Fruit fly (Drosophila melanogaster): Measurements from ENCODE around the gene CG13926.

Gene CG13926

DNA sequence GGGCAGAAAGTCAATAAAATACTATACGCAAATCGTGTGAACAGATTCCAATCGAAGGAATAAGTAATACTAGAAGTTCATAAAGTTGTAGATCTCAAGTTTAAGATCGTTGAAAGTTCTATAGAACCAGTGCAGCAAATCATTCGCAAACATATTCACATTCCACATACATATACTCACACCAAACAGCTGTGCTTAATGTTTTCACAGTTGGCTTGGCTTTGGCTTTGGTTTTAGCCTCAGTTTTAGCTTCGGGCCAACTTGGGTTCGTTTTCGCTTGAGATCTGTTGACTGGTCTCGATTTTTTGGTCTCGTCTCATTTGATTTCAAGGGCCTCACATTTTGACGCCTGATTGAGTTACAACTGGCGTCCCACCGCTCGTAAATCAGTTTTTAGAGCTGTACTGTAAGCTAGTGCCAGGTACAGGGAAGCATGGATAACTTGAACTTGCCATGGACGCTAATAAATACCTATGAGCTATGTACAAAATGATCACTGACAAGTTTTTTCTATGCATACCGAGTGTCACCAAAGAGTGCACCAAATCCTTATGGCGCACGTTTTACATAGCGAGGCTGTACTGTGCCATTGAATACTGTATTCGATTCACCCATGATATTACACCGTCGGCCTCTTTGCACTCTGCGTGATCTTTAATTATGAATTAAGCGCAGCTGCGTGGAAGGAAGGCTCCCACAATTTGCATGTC lies 30.7 kb downstream of the CG13926 start (continued):
- TF ChIP-seq CG6175 (GFP tag; IDR thresholded peaks at IDR 0.05): 0 out of 3 replicates have a peak, but pooled peaks have one; percentile 49
- TF ChIP-seq CG8281 (tag; optimal IDR thresholded peaks at IDR 0.05): peak; percentile 59
- TF ChIP-seq peb (GFP tag; IDR thresholded peaks at IDR 0.05): peak; percentile 65
- peak; percentile 74 for TF ChIP-seq NfI (GFP tag; optimal IDR thresholded peaks at IDR 0.05)
- no peak for TF ChIP-seq Opbp (GFP tag; IDR thresholded peaks at IDR 0.05; ENCODE audit: partially characterized antibody)
- no peak for TF ChIP-seq tll (GFP tag; optimal IDR thresholded peaks at IDR 0.05)
- TF ChIP-seq ara (GFP tag; IDR thresholded peaks at IDR 0.05): peak; percentile 76
- TF ChIP-seq CG3065 (GFP tag; optimal IDR thresholded peaks at IDR 0.05): no peak
- TF ChIP-seq usp (GFP tag; optimal IDR thresholded peaks at IDR 0.05): no peak
- TF ChIP-seq sima (GFP tag; optimal IDR thresholded peaks at IDR 0.05): peak; percentile 60
- TF ChIP-seq stwl (tag; optimal IDR thresholded peaks at IDR 0.05): no peak
- TF ChIP-seq Rx (GFP tag; IDR thresholded peaks at IDR 0.05): peak; percentile 84
- TF ChIP-seq CG12942 (GFP tag; optimal IDR thresholded peaks at IDR 0.05): peak; percentile 64
- peak; percentile 91 for TF ChIP-seq lab (GFP tag; optimal IDR thresholded peaks at IDR 0.05)
- no peak for TF ChIP-seq CG7745 (tag; optimal IDR thresholded peaks at IDR 0.05)
- TF ChIP-seq CG3838 (GFP tag; optimal IDR thresholded peaks at IDR 0.05): peak; percentile 13
- no peak for TF ChIP-seq HmgD (GFP tag; optimal IDR thresholded peaks at IDR 0.05)
- TF ChIP-seq CG10654 (GFP tag; optimal IDR thresholded peaks at IDR 0.05): peak; percentile 79
- TF ChIP-seq HLHmδ (GFP tag; optimal IDR thresholded peaks at IDR 0.05): no peak
- no peak for TF ChIP-seq sd (tag; optimal IDR thresholded peaks at IDR 0.05)
- peak; percentile 58 for TF ChIP-seq nerfin-1 (tag; optimal IDR thresholded peaks at IDR 0.05)
- TF ChIP-seq pnt (GFP tag; optimal IDR thresholded peaks at IDR 0.05): peak; percentile 86
- no peak for TF ChIP-seq TFAM (GFP tag; optimal IDR thresholded peaks at IDR 0.05)
- peak; percentile 76 for TF ChIP-seq Dip3 (GFP tag; optimal IDR thresholded peaks at IDR 0.05)
- TF ChIP-seq CG15269 (tag; optimal IDR thresholded peaks at IDR 0.05): peak; percentile 89
- peak; percentile 64 for TF ChIP-seq kah (GFP tag; optimal IDR thresholded peaks at IDR 0.05)
- peak; percentile 87 for TF ChIP-seq CG10366 (GFP tag; IDR thresholded peaks at IDR 0.05)
- TF ChIP-seq tap (tag; optimal IDR thresholded peaks at IDR 0.05): peak; percentile 78
- TF ChIP-seq CG5953 (GFP tag; IDR thresholded peaks at IDR 0.05): peak; percentile 62; the same call in 1 of the 2 replicates
- TF ChIP-seq fd102C (GFP tag; optimal IDR thresholded peaks at IDR 0.05): no peak
- no peak for TF ChIP-seq ato (GFP tag; IDR thresholded peaks at IDR 0.05; ENCODE audit: partially characterized antibody)
- peak; percentile 64 for TF ChIP-seq Bteb2 (GFP tag; optimal IDR thresholded peaks at IDR 0.05)
- peak; percentile 87 for TF ChIP-seq CG2678 (tag; optimal IDR thresholded peaks at IDR 0.05)
- TF ChIP-seq CG34376 (GFP tag; optimal IDR thresholded peaks at IDR 0.05): peak; percentile 50
- TF ChIP-seq yki (optimal IDR thresholded peaks at IDR 0.05): no peak
- TF ChIP-seq CG13894 (tag; optimal IDR thresholded peaks at IDR 0.05): peak; percentile 57
- TF ChIP-seq bab2 (GFP tag; optimal IDR thresholded peaks at IDR 0.05): peak; percentile 87
- TF ChIP-seq lilli (GFP tag; optimal IDR thresholded peaks at IDR 0.05): peak; percentile 82
- peak; percentile 88 for TF ChIP-seq H2.0 (GFP tag; IDR thresholded peaks at IDR 0.05)
- TF ChIP-seq bowl (GFP tag; IDR thresholded peaks at IDR 0.05): peak; percentile 79
- no peak for TF ChIP-seq hb (GFP tag; IDR thresholded peaks at IDR 0.05; ENCODE audit: partially characterized antibody)
- peak; percentile 12 for TF ChIP-seq CG15601 (tag; optimal IDR thresholded peaks at IDR 0.05)
- no peak for TF ChIP-seq Dll (GFP tag; IDR thresholded peaks at IDR 0.05; ENCODE audit: partially characterized antibody)
- TF ChIP-seq CG12104 (GFP tag; optimal IDR thresholded peaks at IDR 0.05): peak; percentile 68
- TF ChIP-seq CrebB (tag; optimal IDR thresholded peaks at IDR 0.05): peak; percentile 50
- no peak for TF ChIP-seq CG42726 (GFP tag; IDR thresholded peaks at IDR 0.05; ENCODE audit: partially characterized antibody)
- peak; percentile 57 to 71 for TF ChIP-seq chif (GFP tag; optimal IDR thresholded peaks at IDR 0.05)
- peak; percentile 36 for TF ChIP-seq CG13123 (GFP tag; optimal IDR thresholded peaks at IDR 0.05)
- peak; percentile 82 for TF ChIP-seq toy (GFP tag; IDR thresholded peaks at IDR 0.05)
